Worm (Caenorhabditis elegans): ENCODE data around the gene agl-1.

Gene agl-1

ce11 chrII:14383644-14384043 is 25.7 kb upstream of the agl-1 start, which contains the start of gene mes-2 (continued):
- TF ChIP-seq che-1 (tag; optimal IDR thresholded peaks at IDR 0.05) (peak; percentile 0), tbx-7 (tag; optimal IDR thresholded peaks at IDR 0.05) (no peak), ceh-6 (GFP tag; optimal IDR thresholded peaks at IDR 0.05) (no peak), pqm-1 (tag; optimal IDR thresholded peaks at IDR 0.05) (no peak), ceh-31 (tag; optimal IDR thresholded peaks at IDR 0.05) (peak; percentile 17), ceh-30 (tag; optimal IDR thresholded peaks at IDR 0.05) (peak; percentile 11), ahr-1 (tag; optimal IDR thresholded peaks at IDR 0.05) (no peak)

- TF ChIP-seq fkh-6 (tag; optimal IDR thresholded peaks at IDR 0.05) (no peak), unc-55 (GFP tag; optimal IDR thresholded peaks at IDR 0.05) (no peak), hlh-6 (tag; optimal IDR thresholded peaks at IDR 0.05) (no peak), sdc-2 (tag; optimal IDR thresholded peaks at IDR 0.05) (no peak), sox-2 (GFP tag; IDR thresholded peaks at IDR 0.05) (no peak), elt-2 (tag; optimal IDR thresholded peaks at IDR 0.05) (no peak), fax-1 (tag; optimal IDR thresholded peaks at IDR 0.05) (no peak), ceh-9 (tag; optimal IDR thresholded peaks at IDR 0.05) (no peak), ceh-45 (GFP tag; IDR thresholded peaks at IDR 0.05) (no peak), odd-2 (tag; optimal IDR thresholded peaks at IDR 0.05) (no peak), tbx-7 (tag; optimal IDR thresholded peaks at IDR 0.05) (no peak), K09A11.1 (tag; optimal IDR thresholded peaks at IDR 0.05; ENCODE audit: insufficient read depth) (no peak), lin-11 (tag; optimal IDR thresholded peaks at IDR 0.05) (no peak), C38D4.7 (GFP tag; optimal IDR thresholded peaks at IDR 0.05) (no peak)
These were observed 23.5 kb upstream of the agl-1 start, which contains the start of gene sdz-26 for ce11 chrII:14381450-14381849. Gene sdz-26, plus strand, starts transcription at chrII:14381750.

- TF ChIP-seq nhr-11 (tag; optimal IDR thresholded peaks at IDR 0.05) (no peak), pros-1 (tag; optimal IDR thresholded peaks at IDR 0.05) (no peak), sox-2 (GFP tag; IDR thresholded peaks at IDR 0.05) (no peak)
These were observed 22.9 kb upstream of the agl-1 start for ce11 chrII:14380778-14381177.

ce11 chrII:14377796-14378195 is 19.9 kb upstream of the agl-1 start, which contains the start of gene acr-20:
Gene acr-20, minus strand, starts transcription at chrII:14377896.
- TF ChIP-seq hlh-30 (tag; optimal IDR thresholded peaks at IDR 0.05; ENCODE audit: insufficient read depth), result peak; percentile 15
- TF ChIP-seq elt-4 (tag; optimal IDR thresholded peaks at IDR 0.05), result no peak

- no peak for TF ChIP-seq tbx-7 (tag; optimal IDR thresholded peaks at IDR 0.05)
- peak; percentile 57 for TF ChIP-seq dve-1 (tag; optimal IDR thresholded peaks at IDR 0.05)
- TF ChIP-seq nhr-232 (tag; optimal IDR thresholded peaks at IDR 0.05), result no peak
- no peak for TF ChIP-seq ceh-2 (tag; optimal IDR thresholded peaks at IDR 0.05)
These were observed 16.7 kb upstream of the agl-1 start for ce11 chrII:14374594-14374993.

ce11 chrII:14365182-14365751 is 7.4 kb upstream of the agl-1 start, which contains the start of gene imb-2:
Gene imb-2, plus strand, starts transcription at chrII:14365701.
- TF ChIP-seq unc-42 (tag; optimal IDR thresholded peaks at IDR 0.05) (peak; percentile 87), nfya-1 (tag; optimal IDR thresholded peaks at IDR 0.05) (peak; percentile 33), ceh-31 (tag; optimal IDR thresholded peaks at IDR 0.05) (peak; percentile 38), C38D4.7 (GFP tag; optimal IDR thresholded peaks at IDR 0.05) (no peak), ceh-48 (tag; optimal IDR thresholded peaks at IDR 0.05) (peak; percentile 77)

ce11 chrII:14361719-14362118 is 3.8 kb upstream of the agl-1 start, which contains the start of gene tebp-1:
Gene tebp-1, plus strand, starts transcription at chrII:14362019.
- TF ChIP-seq ceh-18 (tag; optimal IDR thresholded peaks at IDR 0.05), result no peak
- TF ChIP-seq dmd-4 (tag; optimal IDR thresholded peaks at IDR 0.05; ENCODE audit: borderline replicate concordance), result no peak
- no peak for TF ChIP-seq tbx-2 (tag; optimal IDR thresholded peaks at IDR 0.05)
- TF ChIP-seq madf-2 (tag; optimal IDR thresholded peaks at IDR 0.05), result no peak
- no peak for TF ChIP-seq Y22D7AL.16 (tag; optimal IDR thresholded peaks at IDR 0.05)
- no peak for TF ChIP-seq pax-1 (tag; optimal IDR thresholded peaks at IDR 0.05)
- TF ChIP-seq fkh-10 (GFP tag; optimal IDR thresholded peaks at IDR 0.05), result no peak
- no peak for TF ChIP-seq ztf-16 (tag; optimal IDR thresholded peaks at IDR 0.05)
- no peak for TF ChIP-seq nhr-232 (tag; optimal IDR thresholded peaks at IDR 0.05)
- TF ChIP-seq hlh-30 (tag; optimal IDR thresholded peaks at IDR 0.05; ENCODE audit: insufficient read depth), result no peak
- TF ChIP-seq K09A11.1 (tag; optimal IDR thresholded peaks at IDR 0.05; ENCODE audit: insufficient read depth), result no peak
- no peak for TF ChIP-seq K02D7.2 (tag; optimal IDR thresholded peaks at IDR 0.05)
- TF ChIP-seq unc-86 (tag; optimal IDR thresholded peaks at IDR 0.05), result no peak
- TF ChIP-seq hlh-8 (tag; optimal IDR thresholded peaks at IDR 0.05), result no peak
- TF ChIP-seq ceh-30 (tag; optimal IDR thresholded peaks at IDR 0.05), result no peak

Data from whole organism, late embryonic.